Worm (Caenorhabditis elegans) whole organism, L3 larva: Measurements from ENCODE around the gene C35D10.5.

Experiments used
- R02D3.7 ChIP-seq: fragments of 150-350 bp; optimal IDR thresholded peaks from 2 replicates; lab custom pipeline; 2014; ENCODE audit warnings: missing biosample characterization, missing genetic modification characterization
- ZK546.5 ChIP-seq: sonication (generic microtip); optimal IDR thresholded peaks from 2 replicates; lab custom pipeline; 2017; ENCODE audit warnings: missing biosample characterization, missing genetic modification characterization
- aly-2 ChIP-seq: fragments of 150-350 bp; optimal IDR thresholded peaks from 2 replicates; lab custom pipeline; 2014; ENCODE audit warnings: missing biosample characterization, missing genetic modification characterization
- ama-1 ChIP-seq: fragments of 150-350 bp; optimal IDR thresholded peaks from 2 replicates; lab custom pipeline; 2018
- ceh-16 ChIP-seq: sonication (generic microtip); optimal IDR thresholded peaks from 2 replicates; lab custom pipeline; 2017; ENCODE audit warnings: missing biosample characterization, missing genetic modification characterization
- ceh-28 ChIP-seq: fragments of 150-350 bp; optimal IDR thresholded peaks from 2 replicates; lab custom pipeline; 2014; ENCODE audit warnings: missing biosample characterization, missing genetic modification reagents, missing genetic modification characterization
- ceh-82 ChIP-seq: fragments of 150-350 bp; optimal IDR thresholded peaks from 2 replicates; lab custom pipeline; 2014; ENCODE audit warnings: missing biosample characterization, missing genetic modification characterization
- ceh-9 ChIP-seq: sonication (generic microtip); optimal IDR thresholded peaks from 2 replicates; lab custom pipeline; 2018; ENCODE audit warnings: missing biosample characterization, missing genetic modification characterization
- daf-12 ChIP-seq: fragments of 150-350 bp; optimal IDR thresholded peaks from 2 replicates; lab custom pipeline; 2014; ENCODE audit warnings: missing biosample characterization, missing genetic modification reagents, missing genetic modification characterization
- elt-2 ChIP-seq: sonication (generic microtip); optimal IDR thresholded peaks from 2 replicates; lab custom pipeline; 2016; ENCODE audit warnings: missing genetic modification reagents, mild to moderate bottlenecking, missing genetic modification characterization, missing compliant biosample characterization
- elt-3 ChIP-seq, 3 experiments: fragments of 150-350 bp in 1 of 3; sonication (generic microtip) in 2 of 3; optimal IDR thresholded peaks; 2 replicates in 2 of 3; 4 replicates in 1 of 3; lab custom pipeline; 2014 to 2017; ENCODE audit warnings: missing biosample characterization in 3 of 3, missing genetic modification characterization in 3 of 3
- eor-1 ChIP-seq, 2 experiments: fragments of 150-350 bp; optimal IDR thresholded peaks; 2 replicates each; lab custom pipeline; 2014 to 2018; ENCODE audit warnings: missing biosample characterization in 2 of 2, missing genetic modification characterization in 2 of 2
- fos-1 ChIP-seq: fragments of 150-350 bp; optimal IDR thresholded peaks from 2 replicates; lab custom pipeline; 2014; ENCODE audit warnings: missing biosample characterization, missing genetic modification characterization
- hmg-11 ChIP-seq: sonication (generic microtip); optimal IDR thresholded peaks from 2 replicates; lab custom pipeline; 2016; ENCODE audit warnings: missing genetic modification characterization, missing compliant biosample characterization
- lin-15B ChIP-seq: fragments of 150-350 bp; optimal IDR thresholded peaks from 2 replicates; lab custom pipeline; 2014; ENCODE audit warnings: missing biosample characterization, missing genetic modification characterization
- lin-39 ChIP-seq: fragments of 150-350 bp; optimal IDR thresholded peaks from 2 replicates; lab custom pipeline; 2018; ENCODE audit warnings: missing biosample characterization, missing genetic modification reagents, missing genetic modification characterization
- mml-1 ChIP-seq: fragments of 150-350 bp; sonication (generic microtip); optimal IDR thresholded peaks from 3 replicates; lab custom pipeline; 2014; ENCODE audit warnings: missing biosample characterization, missing genetic modification characterization
- nhr-23 ChIP-seq: fragments of 150-350 bp; optimal IDR thresholded peaks from 2 replicates; lab custom pipeline; 2014; ENCODE audit warnings: missing biosample characterization, missing genetic modification reagents, missing genetic modification characterization
- nhr-237 ChIP-seq: fragments of 150-350 bp; optimal IDR thresholded peaks from 2 replicates; lab custom pipeline; 2014; ENCODE audit warnings: missing biosample characterization, missing genetic modification characterization
- nhr-25 ChIP-seq: sonication (generic microtip); optimal IDR thresholded peaks from 2 replicates; lab custom pipeline; 2017; ENCODE audit warnings: missing biosample characterization, missing genetic modification characterization
- nhr-28 ChIP-seq: fragments of 150-350 bp; optimal IDR thresholded peaks from 2 replicates; lab custom pipeline; 2014; ENCODE audit warnings: missing biosample characterization, missing genetic modification characterization
- nhr-43 ChIP-seq: sonication (generic microtip); optimal IDR thresholded peaks from 2 replicates; lab custom pipeline; 2016; ENCODE audit warnings: mild to moderate bottlenecking, missing genetic modification characterization, missing compliant biosample characterization; ENCODE audit not compliant: poor library complexity, severe bottlenecking
- nhr-67 ChIP-seq: fragments of 150-350 bp; optimal IDR thresholded peaks from 2 replicates; lab custom pipeline; 2014; ENCODE audit warnings: missing biosample characterization, missing genetic modification characterization
- nhr-76 ChIP-seq: fragments of 150-350 bp; sonication (generic microtip); optimal IDR thresholded peaks from 5 replicates; lab custom pipeline; 2014; ENCODE audit warnings: missing biosample characterization, missing genetic modification characterization
- nhr-77 ChIP-seq: fragments of 150-350 bp; optimal IDR thresholded peaks from 2 replicates; lab custom pipeline; 2014; ENCODE audit warnings: missing biosample characterization, missing genetic modification characterization
- pha-4 ChIP-seq: fragments of 150-350 bp; optimal IDR thresholded peaks from 2 replicates; lab custom pipeline; 2014; ENCODE audit warnings: missing biosample characterization, missing genetic modification reagents, missing genetic modification characterization
- pqm-1 ChIP-seq: fragments of 150-350 bp; optimal IDR thresholded peaks from 2 replicates; lab custom pipeline; 2017; ENCODE audit warnings: missing biosample characterization, missing genetic modification characterization, inconsistent platforms
- sea-2 ChIP-seq: fragments of 150-350 bp; sonication (generic microtip); optimal IDR thresholded peaks from 4 replicates; lab custom pipeline; 2014; ENCODE audit warnings: missing biosample characterization, missing genetic modification reagents, missing genetic modification characterization
- snpc-4 ChIP-seq: fragments of 150-350 bp; optimal IDR thresholded peaks from 2 replicates; lab custom pipeline; 2014; ENCODE audit warnings: missing biosample characterization, missing genetic modification characterization
- unc-39 ChIP-seq: sonication (generic microtip); optimal IDR thresholded peaks from 4 replicates; lab custom pipeline; 2017; ENCODE audit warnings: missing biosample characterization, missing genetic modification characterization
- unc-62 ChIP-seq: fragments of 150-350 bp; sonication (generic microtip); optimal IDR thresholded peaks from 4 replicates; lab custom pipeline; 2014; ENCODE audit warnings: missing biosample characterization, missing genetic modification reagents, missing genetic modification characterization
- ztf-11 ChIP-seq: fragments of 150-350 bp; optimal IDR thresholded peaks from 2 replicates; lab custom pipeline; 2014; ENCODE audit warnings: missing biosample characterization, missing genetic modification characterization
- ztf-4 ChIP-seq: fragments of 150-350 bp; optimal IDR thresholded peaks from 2 replicates; lab custom pipeline; 2014; ENCODE audit warnings: missing biosample characterization, missing genetic modification characterization

The C35D10.5 gene

DNA sequence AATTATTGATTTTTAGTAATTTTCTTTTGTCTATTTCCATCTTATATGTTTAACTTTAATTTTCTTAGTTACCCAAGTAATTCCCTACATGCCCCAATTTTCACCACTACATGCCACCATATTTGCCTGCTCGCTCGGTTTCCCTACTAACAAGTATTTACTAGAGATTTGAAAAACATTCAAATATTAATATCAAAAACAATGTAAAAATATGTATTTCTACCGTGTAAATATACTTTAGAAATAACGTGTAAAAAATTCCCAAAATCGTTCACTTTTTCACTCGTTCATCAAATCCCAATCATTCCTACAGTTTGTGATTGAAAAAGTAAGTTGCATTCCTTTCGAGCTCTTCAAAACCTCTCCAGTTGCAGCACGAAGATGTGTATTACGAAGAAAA, 35.5 kb upstream of the C35D10.5 start, which contains the start of gene F26A1.3:
Gene F26A1.3, plus strand, starts transcription at position 301 of the 400 bp plus-strand sequence.
- TF ChIP-seq hmg-11 (tag; lab: Kevin White, UChicago) (no peak), nhr-67 (tag; lab: Kevin White, UChicago) (no peak), nhr-76 (no peak), ZK546.5 (tag; lab: Kevin White, UChicago) (no peak), mml-1 (tag; lab: Kevin White, UChicago) (no peak), R02D3.7 (tag; lab: Kevin White, UChicago) (no peak), ceh-16 (tag; lab: Kevin White, UChicago) (no peak), unc-62 (no peak), ceh-28 (tag; lab: Kevin White, UChicago) (no peak), ztf-11 (no peak), elt-2 (tag; lab: Kevin White, UChicago) (no peak), snpc-4 (tag; lab: Kevin White, UChicago) (no peak), aly-2 (tag; lab: Kevin White, UChicago) (no peak), ceh-82 (tag; lab: Kevin White, UChicago) (no peak), lin-39 (tag; lab: Kevin White, UChicago) (no peak)

DNA sequence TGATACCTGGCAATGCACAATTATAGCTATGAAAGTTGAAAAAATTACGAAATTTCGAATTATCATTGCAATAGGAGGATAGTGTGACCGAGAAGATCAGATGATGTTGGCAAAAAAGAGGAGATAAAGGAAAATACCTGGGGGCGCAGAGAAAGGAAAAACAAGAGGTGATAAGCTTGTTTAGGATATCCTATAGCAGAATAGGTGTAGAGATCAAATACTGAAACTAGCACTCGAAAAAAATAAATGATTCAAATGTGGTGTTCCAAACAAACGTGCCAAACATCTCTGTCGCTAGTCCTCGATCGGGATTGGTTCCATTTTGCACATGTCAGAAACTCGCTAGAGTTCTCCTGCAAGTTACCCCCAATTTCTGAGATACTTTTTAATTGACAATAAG, 32.7 kb upstream of the C35D10.5 start, which contains the start of gene F26A1.9:
Gene F26A1.9, minus strand, starts transcription at position 101 of the 400 bp plus-strand sequence.
- no peak for TF ChIP-seq mml-1 (tag; lab: Kevin White, UChicago)
- no peak for TF ChIP-seq ceh-16 (tag; lab: Kevin White, UChicago)
- TF ChIP-seq aly-2 (tag; lab: Kevin White, UChicago): no peak
- no peak for TF ChIP-seq nhr-25 (tag; lab: Kevin White, UChicago)
- TF ChIP-seq nhr-23 (tag; lab: Kevin White, UChicago): no peak
- no peak for TF ChIP-seq lin-15B (tag; lab: Kevin White, UChicago)
- no peak for TF ChIP-seq snpc-4 (tag; lab: Kevin White, UChicago)
- no peak for TF ChIP-seq ceh-28 (tag; lab: Kevin White, UChicago)
- no peak for TF ChIP-seq nhr-77 (tag; lab: Kevin White, UChicago)
- TF ChIP-seq sea-2 (GFP tag; lab: Kevin White, UChicago): no peak
- TF ChIP-seq hmg-11 (tag; lab: Kevin White, UChicago): no peak
- TF ChIP-seq daf-12: no peak
- no peak for TF ChIP-seq nhr-67 (tag; lab: Kevin White, UChicago)
- TF ChIP-seq elt-3 (tag; optimal IDR thresholded peaks at IDR 0.05; lab: Kevin White, UChicago): no peak
- no peak for TF ChIP-seq nhr-76

DNA sequence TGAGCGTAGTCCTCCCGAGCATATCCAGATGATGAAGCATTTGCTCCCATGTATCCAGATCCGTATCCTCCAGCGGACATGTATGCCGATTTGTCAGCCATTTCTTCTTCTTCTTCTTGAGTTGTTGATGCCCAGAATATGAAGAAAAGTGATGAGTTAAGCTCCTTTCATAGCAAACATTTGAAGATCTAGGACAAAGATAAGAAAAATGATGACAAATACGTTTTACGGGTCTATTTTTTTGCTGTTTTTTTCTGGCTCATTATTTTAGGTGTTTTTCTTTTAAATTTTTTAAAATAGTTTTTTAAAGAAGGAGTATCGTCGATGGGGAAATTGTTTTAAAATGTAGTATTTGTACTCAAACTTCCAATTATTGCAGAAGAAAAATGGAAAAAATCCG, 31.9 kb upstream of the C35D10.5 start, which contains the start of gene nspd-9:
Gene nspd-9, minus strand, starts transcription at position 101 of the 400 bp plus-strand sequence.
- no peak for TF ChIP-seq pqm-1 (tag; lab: Kevin White, UChicago)
- TF ChIP-seq hmg-11 (tag; lab: Kevin White, UChicago): no peak
- TF ChIP-seq sea-2 (GFP tag; lab: Kevin White, UChicago): no peak
- TF ChIP-seq ZK546.5 (tag; lab: Kevin White, UChicago): no peak
- TF ChIP-seq ztf-4 (tag; lab: Kevin White, UChicago): no peak
- no peak for TF ChIP-seq nhr-28 (tag; lab: Kevin White, UChicago)
- no peak for TF ChIP-seq eor-1 (tag; optimal IDR thresholded peaks at IDR 0.05; lab: Kevin White, UChicago)
- TF ChIP-seq lin-39 (tag; lab: Kevin White, UChicago): no peak
- no peak for TF ChIP-seq nhr-67 (tag; lab: Kevin White, UChicago)
- no peak for TF ChIP-seq ceh-16 (tag; lab: Kevin White, UChicago)
- TF ChIP-seq ama-1 (lab: Kevin White, UChicago): no peak
- no peak for TF ChIP-seq ceh-82 (tag; lab: Kevin White, UChicago)
- TF ChIP-seq nhr-25 (tag; lab: Kevin White, UChicago): no peak
- no peak for TF ChIP-seq nhr-237 (tag; lab: Kevin White, UChicago)
- TF ChIP-seq nhr-77 (tag; lab: Kevin White, UChicago): no peak
- TF ChIP-seq lin-15B (tag; lab: Kevin White, UChicago): no peak
- TF ChIP-seq nhr-23 (tag; lab: Kevin White, UChicago): no peak
- TF ChIP-seq ceh-9 (tag; lab: Kevin White, UChicago): no peak
- no peak for TF ChIP-seq nhr-43 (tag; lab: Kevin White, UChicago)

DNA sequence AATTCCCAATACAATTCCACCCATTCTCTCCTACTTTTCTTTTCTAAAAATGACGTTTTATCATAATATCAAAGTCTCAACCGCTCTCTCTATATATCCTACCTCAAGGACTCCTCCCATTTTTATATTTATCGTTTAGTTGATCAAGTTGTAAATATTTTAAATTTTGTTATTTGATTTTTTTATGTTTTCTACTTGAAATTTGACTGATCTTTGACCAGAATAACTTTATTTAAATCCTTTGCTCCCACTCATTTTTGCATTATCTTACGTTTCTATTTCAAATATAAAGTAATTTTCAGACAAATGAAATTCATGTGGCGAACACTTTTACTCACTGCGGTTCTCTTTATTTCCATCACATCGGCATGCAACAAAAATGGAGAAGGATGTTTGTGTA, 24.7 kb upstream of the C35D10.5 start, which contains the start of the genes acbp-7 and F26A1.19:
Gene acbp-7, plus strand, starts transcription at position 301 of the 400 bp plus-strand sequence.
Gene F26A1.19, plus strand, starts transcription at position 303 of the 400 bp plus-strand sequence.
- no peak for TF ChIP-seq pha-4
- no peak for TF ChIP-seq unc-39 (tag; lab: Kevin White, UChicago)
- TF ChIP-seq fos-1 (tag; lab: Kevin White, UChicago): no peak
- TF ChIP-seq ZK546.5 (tag; lab: Kevin White, UChicago): no peak
- no peak for TF ChIP-seq daf-12
- TF ChIP-seq ama-1 (lab: Kevin White, UChicago): no peak
- TF ChIP-seq snpc-4 (tag; lab: Kevin White, UChicago): no peak
- no peak for TF ChIP-seq nhr-77 (tag; lab: Kevin White, UChicago)
- no peak for TF ChIP-seq ztf-4 (tag; lab: Kevin White, UChicago)
- no peak for TF ChIP-seq hmg-11 (tag; lab: Kevin White, UChicago)
